Worm (Caenorhabditis elegans): ENCODE measurements around the gene cbn-1.

DNA sequence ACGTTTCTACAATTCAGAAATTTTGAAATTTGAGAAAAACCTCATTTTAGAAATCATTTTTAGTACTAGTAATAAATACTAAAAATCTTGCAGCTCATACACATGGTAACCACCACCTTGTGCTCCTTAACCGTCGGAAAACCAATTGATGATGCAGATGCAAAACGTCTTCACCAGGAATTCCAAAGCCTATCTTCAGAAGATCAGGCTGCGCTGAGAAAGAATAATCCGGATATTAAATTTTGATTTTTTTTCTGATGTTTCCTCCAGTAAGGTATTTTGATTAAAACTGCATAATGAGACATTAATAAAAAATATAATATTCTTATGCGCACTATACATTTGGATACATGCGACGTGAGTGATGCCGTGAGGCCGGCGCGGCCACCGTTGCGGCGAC lies 11.5 kb downstream of the cbn-1 start:
- TF ChIP-seq nhr-25 (tag; optimal IDR thresholded peaks at IDR 0.05) (no peak), snpc-4 (tag; optimal IDR thresholded peaks at IDR 0.05) (no peak)
